Fruit fly (Drosophila melanogaster) whole organism, embryonic: ENCODE measurements around the gene tbrd-1.

Experiments used
- ATbp ChIP-seq: fragments of 200-800 bp; sonication (Bioruptor generic); optimal IDR thresholded peaks from 2 replicates; lab custom pipeline; 2017; ENCODE audit warnings: missing biosample characterization, mild to moderate bottlenecking, missing genetic modification characterization, missing genetic modification reagents
- Antp ChIP-seq: fragments of 200-800 bp; sonication (Bioruptor generic); optimal IDR thresholded peaks from 3 replicates; lab custom pipeline; 2016; ENCODE audit warnings: missing biosample characterization, missing genetic modification characterization
- Asciz ChIP-seq: fragments of 200-800 bp; sonication (Bioruptor generic); optimal IDR thresholded peaks from 2 replicates; lab custom pipeline; 2017; ENCODE audit warnings: missing biosample characterization, mild to moderate bottlenecking, missing genetic modification characterization, missing genetic modification reagents
- Awh ChIP-seq: fragments of 200-800 bp; sonication (Bioruptor generic); IDR thresholded peaks from 2 replicates; pipeline ENCODE4, ENCODE4 v1.3.6; 2022; ENCODE audit warnings: missing biosample characterization, missing genetic modification characterization
- Bteb2 ChIP-seq: fragments of 200-800 bp; sonication (Bioruptor generic); optimal IDR thresholded peaks from 2 replicates; lab custom pipeline; 2016; ENCODE audit warnings: missing biosample characterization, missing genetic modification characterization
- C15 ChIP-seq: fragments of 200-800 bp; sonication (Bioruptor generic); IDR thresholded peaks from 3 replicates; pipeline ENCODE4 v1.3.6; 2022; ENCODE audit warnings: missing biosample characterization, missing genetic modification characterization
- CG10565 ChIP-seq: fragments of 200-800 bp; sonication (Bioruptor generic); optimal IDR thresholded peaks from 3 replicates; lab custom pipeline; 2016; ENCODE audit warnings: missing biosample characterization, mild to moderate bottlenecking, missing genetic modification characterization
- CG11456 ChIP-seq: fragments of 200-800 bp; sonication (Bioruptor generic); IDR thresholded peaks from 3 replicates; pipeline ENCODE4 v1.3.6; 2022; ENCODE audit warnings: missing biosample characterization, missing genetic modification characterization
- CG11696 ChIP-seq: fragments of 200-800 bp; sonication (Bioruptor generic); IDR thresholded peaks from 2 replicates; pipeline ENCODE4 v1.3.6; 2022; ENCODE audit warnings: missing biosample characterization, missing genetic modification characterization
- CG11723 ChIP-seq: fragments of 200-800 bp; sonication (Bioruptor generic); optimal IDR thresholded peaks from 2 replicates; lab custom pipeline; 2017; ENCODE audit warnings: missing biosample characterization, mild to moderate bottlenecking, missing genetic modification characterization
- CG12942 ChIP-seq: fragments of 200-800 bp; sonication (Bioruptor generic); optimal IDR thresholded peaks from 3 replicates; lab custom pipeline; 2016; ENCODE audit warnings: missing biosample characterization, missing genetic modification characterization
- CG14441 ChIP-seq: fragments of 200-800 bp; sonication (Bioruptor generic); IDR thresholded peaks from 2 replicates; pipeline ENCODE4 v1.3.6; 2022; ENCODE audit warnings: missing biosample characterization, missing genetic modification characterization
- CG1832 ChIP-seq: fragments of 200-800 bp; sonication (Bioruptor generic); optimal IDR thresholded peaks from 2 replicates; lab custom pipeline; 2017; ENCODE audit warnings: missing biosample characterization, mild to moderate bottlenecking, missing genetic modification characterization, inconsistent platforms
- CG18476 ChIP-seq: fragments of 200-800 bp; sonication (Bioruptor generic); optimal IDR thresholded peaks from 2 replicates; lab custom pipeline; 2016; ENCODE audit warnings: missing biosample characterization, mild to moderate bottlenecking, missing genetic modification characterization
- CG18599 ChIP-seq: fragments of 200-800 bp; sonication (Bioruptor generic); optimal IDR thresholded peaks from 3 replicates; lab custom pipeline; 2017; ENCODE audit warnings: missing biosample characterization, missing genetic modification characterization, mild to moderate bottlenecking, moderate library complexity, missing genetic modification reagents
- CG2199 ChIP-seq: fragments of 200-800 bp; sonication (Bioruptor generic); IDR thresholded peaks from 3 replicates; pipeline ENCODE4 v1.3.6; 2022; ENCODE audit warnings: missing biosample characterization, missing genetic modification characterization
- CG2678 ChIP-seq: fragments of 200-800 bp; sonication (Bioruptor generic); optimal IDR thresholded peaks from 3 replicates; lab custom pipeline; 2019; ENCODE audit warnings: missing biosample characterization, mild to moderate bottlenecking, missing genetic modification characterization, moderate library complexity
- CG3847 ChIP-seq: fragments of 200-800 bp; sonication (Bioruptor generic); IDR thresholded peaks from 2 replicates; pipeline ENCODE4 v1.3.6; 2022; ENCODE audit warnings: missing biosample characterization, missing genetic modification characterization
- CG4328 ChIP-seq: fragments of 200-800 bp; sonication (Bioruptor generic); optimal IDR thresholded peaks from 3 replicates; lab custom pipeline; 2017; ENCODE audit warnings: missing biosample characterization, missing genetic modification reagents, missing genetic modification characterization
- CG6272 ChIP-seq: fragments of 200-800 bp; sonication (Bioruptor generic); IDR thresholded peaks from 2 replicates; pipeline ENCODE4 v1.3.6; 2022; ENCODE audit warnings: missing biosample characterization, missing genetic modification characterization
- CG6791 ChIP-seq: fragments of 200-800 bp; sonication (Bioruptor generic); IDR thresholded peaks from 3 replicates; pipeline ENCODE4 v1.3.6; 2022; ENCODE audit warnings: missing biosample characterization, missing genetic modification characterization; ENCODE audit not compliant: partially characterized antibody
- CG6813 ChIP-seq: fragments of 200-800 bp; sonication (Bioruptor generic); optimal IDR thresholded peaks from 2 replicates; lab custom pipeline; 2017; ENCODE audit warnings: missing biosample characterization, missing genetic modification characterization, mild to moderate bottlenecking, moderate library complexity, missing genetic modification reagents
- CG6854 ChIP-seq: fragments of 200-800 bp; sonication (Bioruptor generic); optimal IDR thresholded peaks from 3 replicates; lab custom pipeline; 2017; ENCODE audit warnings: missing biosample characterization, mild to moderate bottlenecking, missing genetic modification characterization
- Chrac-16 ChIP-seq: fragments of 200-800 bp; sonication (Bioruptor generic); optimal IDR thresholded peaks from 3 replicates; lab custom pipeline; 2016; ENCODE audit warnings: missing biosample characterization, missing genetic modification characterization
- Dbx ChIP-seq: fragments of 200-800 bp; sonication (Bioruptor generic); IDR thresholded peaks from 3 replicates; pipeline ENCODE4 v1.3.6; 2022; ENCODE audit warnings: missing biosample characterization, missing genetic modification characterization
- Dip3 ChIP-seq: fragments of 200-800 bp; sonication (Bioruptor generic); optimal IDR thresholded peaks from 3 replicates; lab custom pipeline; 2016; ENCODE audit warnings: missing biosample characterization, missing genetic modification characterization
- Fer2 ChIP-seq: fragments of 200-800 bp; sonication (Bioruptor generic); optimal IDR thresholded peaks from 2 replicates; lab custom pipeline; 2018; ENCODE audit warnings: missing biosample characterization, mild to moderate bottlenecking, missing genetic modification characterization, moderate library complexity
- HLH3B ChIP-seq: fragments of 200-800 bp; sonication (Bioruptor generic); IDR thresholded peaks from 2 replicates; pipeline ENCODE4 v1.3.6; 2022; ENCODE audit warnings: missing biosample characterization, missing genetic modification characterization
- Hr51 ChIP-seq, 2 experiments: fragments of 200-800 bp; sonication (Bioruptor generic); optimal IDR thresholded peaks; 2 replicates in 1 of 2; 3 replicates in 1 of 2; lab custom pipeline; 2016 to 2018; ENCODE audit warnings: missing biosample characterization in 2 of 2, missing genetic modification characterization in 2 of 2, mild to moderate bottlenecking in 1 of 2, moderate library complexity in 1 of 2
- Sox100B ChIP-seq: fragments of 200-800 bp; sonication (Bioruptor generic); optimal IDR thresholded peaks from 3 replicates; lab custom pipeline; 2018; ENCODE audit warnings: missing biosample characterization, mild to moderate bottlenecking, missing genetic modification characterization
- Taf1 ChIP-seq: fragments of 200-800 bp; sonication (Bioruptor generic); IDR thresholded peaks from 2 replicates; pipeline ENCODE4 v1.3.6; 2022; ENCODE audit warnings: missing biosample characterization, missing genetic modification characterization
- ap ChIP-seq: fragments of 200-800 bp; sonication (Bioruptor generic); IDR thresholded peaks from 2 replicates; pipeline ENCODE4 v1.3.6; 2022; ENCODE audit warnings: missing biosample characterization, missing genetic modification characterization
- ci ChIP-seq: fragments of 200-800 bp; sonication (Bioruptor generic); IDR thresholded peaks from 3 replicates; pipeline ENCODE4 v1.3.6; 2022; ENCODE audit warnings: missing biosample characterization, missing genetic modification characterization
- croc ChIP-seq: fragments of 200-800 bp; sonication (Bioruptor generic); conservative IDR thresholded peaks from 3 replicates; pipeline ENCODE4 v1.3.6; 2022; ENCODE audit warnings: missing biosample characterization, missing genetic modification characterization
- dmrt99B ChIP-seq: fragments of 200-800 bp; sonication (Bioruptor generic); optimal IDR thresholded peaks from 2 replicates; lab custom pipeline; 2018; ENCODE audit warnings: missing biosample characterization, mild to moderate bottlenecking, missing genetic modification characterization, moderate library complexity
- exex ChIP-seq: fragments of 200-800 bp; sonication (Bioruptor generic); optimal IDR thresholded peaks from 4 replicates; lab custom pipeline; 2018; ENCODE audit warnings: missing biosample characterization, mild to moderate bottlenecking, missing genetic modification characterization, moderate library complexity
- fru ChIP-seq: fragments of >200 bp; optimal IDR thresholded peaks from 2 replicates; lab custom pipeline; 2017
- ham ChIP-seq: fragments of 200-800 bp; sonication (Bioruptor generic); IDR thresholded peaks from 2 replicates; pipeline ENCODE4 v1.3.6; 2022; ENCODE audit warnings: missing biosample characterization, missing genetic modification characterization
- her ChIP-seq: fragments of 200-800 bp; sonication (Bioruptor generic); optimal IDR thresholded peaks from 2 replicates; lab custom pipeline; 2016; ENCODE audit warnings: missing biosample characterization, missing genetic modification characterization
- ind ChIP-seq: fragments of 200-800 bp; sonication (Bioruptor generic); optimal IDR thresholded peaks from 3 replicates; lab custom pipeline; 2016; ENCODE audit warnings: missing biosample characterization, missing genetic modification characterization
- jing ChIP-seq: fragments of 200-800 bp; sonication (Bioruptor generic); optimal IDR thresholded peaks from 2 replicates; lab custom pipeline; 2018; ENCODE audit warnings: missing biosample characterization, mild to moderate bottlenecking, missing genetic modification characterization
- onecut ChIP-seq: fragments of 200-800 bp; sonication (Bioruptor generic); IDR thresholded peaks from 2 replicates; pipeline ENCODE4 v1.3.6; 2022; ENCODE audit warnings: missing biosample characterization, missing genetic modification characterization
- rib ChIP-seq: fragments of 200-800 bp; sonication (Bioruptor generic); IDR thresholded peaks from 2 replicates; pipeline ENCODE4 v1.3.6; 2022; ENCODE audit warnings: missing biosample characterization, missing genetic modification characterization
- sd ChIP-seq: fragments of 200-800 bp; sonication (Bioruptor generic); optimal IDR thresholded peaks from 3 replicates; lab custom pipeline; 2018; ENCODE audit warnings: missing biosample characterization, mild to moderate bottlenecking, missing genetic modification characterization, moderate library complexity
- shn ChIP-seq: fragments of 200-800 bp; sonication (Bioruptor generic); optimal IDR thresholded peaks from 3 replicates; lab custom pipeline; 2016; ENCODE audit warnings: missing biosample characterization, missing genetic modification characterization
- sna ChIP-seq: fragments of 200-800 bp; sonication (Bioruptor generic); IDR thresholded peaks from 2 replicates; pipeline ENCODE4 v1.3.6; 2022; ENCODE audit warnings: missing biosample characterization, missing genetic modification characterization; ENCODE audit not compliant: partially characterized antibody
- so ChIP-seq: fragments of 200-800 bp; sonication (Bioruptor generic); IDR thresholded peaks from 3 replicates; pipeline ENCODE4 v1.3.6; 2022; ENCODE audit warnings: missing biosample characterization, missing genetic modification characterization
- tap ChIP-seq: fragments of 200-800 bp; optimal IDR thresholded peaks from 3 replicates; lab custom pipeline; 2019; ENCODE audit warnings: missing biosample characterization, mild to moderate bottlenecking, missing genetic modification characterization, moderate library complexity
- zfh1 ChIP-seq: fragments of 200-800 bp; sonication (Bioruptor generic); IDR thresholded peaks from 3 replicates; pipeline ENCODE4 v1.3.6; 2022; ENCODE audit warnings: missing biosample characterization, missing genetic modification characterization

The tbrd-1 gene

dm6 chr3R:23877606-23878317 is 15.6 kb downstream of the tbrd-1 start (continued):
- TF ChIP-seq CG2199 (GFP tag; lab: Robert Waterston, UW) (peak; percentile 62; the same call in 1 of the 3 replicates), Fer2 (tag; lab: Kevin White, UChicago) (no peak), ind (GFP tag; lab: Kevin White, UChicago) (no peak), ham (GFP tag; lab: Robert Waterston, UW) (no peak), CG14441 (GFP tag; lab: Robert Waterston, UW) (no peak), ap (GFP tag; lab: Robert Waterston, UW) (no peak), zfh1 (no peak), CG11696 (GFP tag; lab: Robert Waterston, UW) (no peak), CG12942 (GFP tag; lab: Kevin White, UChicago) (no peak), CG4328 (GFP tag; lab: Kevin White, UChicago) (no peak), Dip3 (no peak), her (GFP tag; lab: Kevin White, UChicago) (no peak), CG18476 (GFP tag; lab: Kevin White, UChicago) (no peak), ci (GFP tag; lab: Robert Waterston, UW) (peak; percentile 48; the same call in 1 of the 3 replicates), CG18599 (GFP tag; lab: Kevin White, UChicago) (no peak), fru (lab: Kevin White, UChicago) (no peak), C15 (GFP tag; lab: Robert Waterston, UW) (no peak), dmrt99B (tag; lab: Kevin White, UChicago) (peak; percentile 22), CG6272 (GFP tag; lab: Robert Waterston, UW) (no peak), croc (GFP tag; lab: Robert Waterston, UW) (no peak)

- TF ChIP-seq Taf1 (GFP tag; lab: Robert Waterston, UW) (no peak), Asciz (GFP tag; lab: Kevin White, UChicago) (peak; percentile 19), dmrt99B (tag; lab: Kevin White, UChicago) (no peak), Awh (GFP tag; lab: Robert Waterston, UW) (no peak), ham (GFP tag; lab: Robert Waterston, UW) (no peak), so (GFP tag; lab: Robert Waterston, UW) (0 out of 3 replicates have a peak, but pooled peaks have one; percentile 28), Hr51 (GFP tag; optimal IDR thresholded peaks at IDR 0.05; lab: Kevin White, UChicago) (peak in 1 of 2 experiments; percentile 2), ATbp (GFP tag; lab: Kevin White, UChicago) (peak; percentile 57), jing (GFP tag; lab: Kevin White, UChicago) (no peak), CG2678 (tag; lab: Kevin White, UChicago) (peak; percentile 9), rib (no peak), Sox100B (no peak), CG1832 (GFP tag; lab: Kevin White, UChicago) (no peak), sna (GFP tag; lab: Robert Waterston, UW) (no peak), Antp (no peak), CG3847 (no peak), zfh1 (no peak), Dbx (GFP tag; lab: Robert Waterston, UW) (no peak), CG6791 (GFP tag; lab: Robert Waterston, UW) (no peak), onecut (no peak), CG6854 (GFP tag; lab: Kevin White, UChicago) (no peak), sd (tag; lab: Kevin White, UChicago) (peak; percentile 29), exex (no peak), tap (tag; lab: Kevin White, UChicago) (no peak), CG11723 (peak; percentile 17), Chrac-16 (GFP tag; lab: Kevin White, UChicago) (no peak), HLH3B (0 out of 2 replicates have a peak, but pooled peaks have one; percentile 8), shn (GFP tag; lab: Kevin White, UChicago) (no peak), Bteb2 (GFP tag; lab: Kevin White, UChicago) (no peak), CG6813 (GFP tag; lab: Kevin White, UChicago) (no peak), CG10565 (GFP tag; lab: Kevin White, UChicago) (no peak), CG11456 (GFP tag; lab: Robert Waterston, UW) (no peak)
Observed at dm6 chr3R:23876699-23877098, 16.7 kb downstream of the tbrd-1 start.
